Fruit fly (Drosophila melanogaster) whole organism, embryonic: ENCODE data around the gene CG32599.
A peak's percentile ranks its signal among the peaks of the same experiment; 100 is the strongest.

ENCODE experiments used
- Bgb ChIP-seq: fragments of 200-800 bp; sonication (Bioruptor generic); IDR thresholded peaks from 2 replicates; pipeline ENCODE4 v1.3.6; 2022; ENCODE audit warnings: missing biosample characterization, missing genetic modification characterization; ENCODE audit not compliant: partially characterized antibody
- CG10267 ChIP-seq: fragments of 200-800 bp; sonication (Bioruptor generic); optimal IDR thresholded peaks from 2 replicates; lab custom pipeline; 2018; ENCODE audit warnings: missing biosample characterization, mild to moderate bottlenecking, missing genetic modification characterization, moderate library complexity
- CG10431 ChIP-seq: fragments of 200-800 bp; sonication (Bioruptor generic); optimal IDR thresholded peaks from 3 replicates; lab custom pipeline; 2018; ENCODE audit warnings: missing biosample characterization, mild to moderate bottlenecking, missing genetic modification characterization
- CG10959 ChIP-seq: fragments of 200-800 bp; sonication (Bioruptor generic); IDR thresholded peaks from 2 replicates; pipeline ENCODE4 v1.3.6; 2022; ENCODE audit warnings: missing biosample characterization, missing genetic modification characterization
- CG12104 ChIP-seq: fragments of 200-800 bp; sonication (Bioruptor generic); optimal IDR thresholded peaks from 3 replicates; lab custom pipeline; 2016; ENCODE audit warnings: missing biosample characterization, missing genetic modification characterization
- CG12219 ChIP-seq: fragments of 200-800 bp; sonication (Bioruptor generic); optimal IDR thresholded peaks from 3 replicates; lab custom pipeline; 2018; ENCODE audit warnings: missing biosample characterization, mild to moderate bottlenecking, missing genetic modification characterization
- CG13424 ChIP-seq: fragments of 200-800 bp; sonication (Bioruptor generic); optimal IDR thresholded peaks from 2 replicates; lab custom pipeline; 2019; ENCODE audit warnings: missing biosample characterization, mild to moderate bottlenecking, missing genetic modification characterization, moderate library complexity
- CG13775 ChIP-seq: fragments of 200-800 bp; sonication (Bioruptor generic); optimal IDR thresholded peaks from 3 replicates; lab custom pipeline; 2017; ENCODE audit warnings: missing biosample characterization, mild to moderate bottlenecking, missing genetic modification characterization
- CG15269 ChIP-seq: fragments of 200-800 bp; sonication (Bioruptor generic); optimal IDR thresholded peaks from 2 replicates; lab custom pipeline; 2018; ENCODE audit warnings: missing biosample characterization, mild to moderate bottlenecking, missing genetic modification characterization, moderate library complexity
- CG15514 ChIP-seq: fragments of 200-800 bp; sonication (Bioruptor generic); optimal IDR thresholded peaks from 3 replicates; lab custom pipeline; 2017; ENCODE audit warnings: missing biosample characterization, missing genetic modification characterization, mild to moderate bottlenecking, moderate library complexity, missing genetic modification reagents
- CG1832 ChIP-seq: fragments of 200-800 bp; sonication (Bioruptor generic); optimal IDR thresholded peaks from 2 replicates; lab custom pipeline; 2017; ENCODE audit warnings: missing biosample characterization, mild to moderate bottlenecking, missing genetic modification characterization, inconsistent platforms
- CG3726 ChIP-seq: fragments of 200-800 bp; sonication (Bioruptor generic); IDR thresholded peaks from 3 replicates; pipeline ENCODE4, ENCODE4 v1.3.6; 2022; ENCODE audit warnings: missing biosample characterization, missing genetic modification characterization
- CG3995 ChIP-seq: fragments of 200-800 bp; sonication (Bioruptor generic); optimal IDR thresholded peaks from 3 replicates; lab custom pipeline; 2016; ENCODE audit warnings: missing biosample characterization, missing genetic modification characterization
- CG4820 ChIP-seq: fragments of 200-800 bp; sonication (Bioruptor generic); optimal IDR thresholded peaks from 3 replicates; lab custom pipeline; 2016; ENCODE audit warnings: missing biosample characterization, missing genetic modification characterization
- CG8290 ChIP-seq, 3 experiments: fragments of 200-800 bp; sonication (Bioruptor generic); optimal IDR thresholded peaks; 2 replicates each; lab custom pipeline; 2016 to 2019; ENCODE audit warnings: missing biosample characterization in 3 of 3, missing genetic modification characterization in 3 of 3, mild to moderate bottlenecking in 2 of 3, moderate library complexity in 1 of 3
- CG8388 ChIP-seq: fragments of 200-800 bp; sonication (Bioruptor generic); optimal IDR thresholded peaks from 2 replicates; lab custom pipeline; 2019; ENCODE audit warnings: missing biosample characterization, mild to moderate bottlenecking, missing genetic modification characterization, moderate library complexity
- CG8765 ChIP-seq: fragments of 200-800 bp; sonication (Bioruptor generic); IDR thresholded peaks from 2 replicates; pipeline ENCODE4 v1.3.6; 2022; ENCODE audit warnings: missing biosample characterization, missing genetic modification characterization
- Deaf1 ChIP-seq: fragments of 200-800 bp; optimal IDR thresholded peaks from 3 replicates; lab custom pipeline; 2019; ENCODE audit warnings: missing biosample characterization, mild to moderate bottlenecking, missing genetic modification characterization, moderate library complexity
- Rfx ChIP-seq: fragments of 200-800 bp; sonication (Bioruptor generic); IDR thresholded peaks from 2 replicates; pipeline ENCODE4 v1.3.6; 2022; ENCODE audit warnings: missing biosample characterization, missing genetic modification characterization
- Spps ChIP-seq: fragments of 200-800 bp; sonication (Bioruptor generic); optimal IDR thresholded peaks from 2 replicates; lab custom pipeline; 2018; ENCODE audit warnings: missing biosample characterization, mild to moderate bottlenecking, missing genetic modification characterization
- Trl ChIP-seq, 3 experiments: fragments of >200 bp in 2 of 3; fragments of 200-800 bp in 1 of 3; sonication (Bioruptor generic) in 1 of 3; optimal IDR thresholded peaks; 2 replicates in 1 of 3; 3 replicates in 2 of 3; lab custom pipeline; 2016 to 2017; ENCODE audit warnings: missing biosample characterization in 1 of 3, missing genetic modification characterization in 1 of 3
- abd-A ChIP-seq: fragments of 200-800 bp; sonication (Bioruptor generic); optimal IDR thresholded peaks from 3 replicates; lab custom pipeline; 2019; ENCODE audit warnings: missing biosample characterization, mild to moderate bottlenecking, missing genetic modification characterization, moderate library complexity
- cas ChIP-seq: fragments of 200-800 bp; sonication (Bioruptor generic); IDR thresholded peaks from 2 replicates; pipeline ENCODE4 v1.3.6; 2022; ENCODE audit warnings: missing biosample characterization, missing genetic modification characterization
- cg ChIP-seq: fragments of 200-800 bp; sonication (Bioruptor generic); optimal IDR thresholded peaks from 3 replicates; lab custom pipeline; 2019; ENCODE audit warnings: missing biosample characterization, mild to moderate bottlenecking, missing genetic modification characterization, moderate library complexity
- chn ChIP-seq: fragments of 200-800 bp; sonication (Bioruptor generic); optimal IDR thresholded peaks from 2 replicates; lab custom pipeline; 2016; ENCODE audit warnings: missing biosample characterization, missing genetic modification characterization
- dpn ChIP-seq, 2 experiments: fragments of 200-800 bp; sonication (Bioruptor generic); optimal IDR thresholded peaks; 3 replicates each; lab custom pipeline; 2016; ENCODE audit warnings: missing biosample characterization in 2 of 2, missing genetic modification characterization in 2 of 2
- gcm ChIP-seq: fragments of 200-800 bp; sonication (Bioruptor generic); optimal IDR thresholded peaks from 2 replicates; lab custom pipeline; 2019; ENCODE audit warnings: missing biosample characterization, mild to moderate bottlenecking, missing genetic modification characterization, moderate library complexity
- grau ChIP-seq: fragments of 200-800 bp; optimal IDR thresholded peaks from 3 replicates; lab custom pipeline; 2019; ENCODE audit warnings: missing biosample characterization, mild to moderate bottlenecking, missing genetic modification characterization, moderate library complexity
- gro ChIP-seq: fragments of 200-800 bp; sonication (Bioruptor generic); optimal IDR thresholded peaks from 2 replicates; lab custom pipeline; 2016; ENCODE audit warnings: missing biosample characterization, missing genetic modification characterization
- h ChIP-seq: fragments of >200 bp; optimal IDR thresholded peaks from 2 replicates; lab custom pipeline; 2017
- hb ChIP-seq: fragments of 200-800 bp; sonication (Bioruptor generic); IDR thresholded peaks from 3 replicates; pipeline ENCODE4 v1.3.6; 2022; ENCODE audit warnings: missing biosample characterization, missing genetic modification characterization; ENCODE audit not compliant: partially characterized antibody
- lbe ChIP-seq: fragments of 200-800 bp; sonication (Bioruptor generic); optimal IDR thresholded peaks from 2 replicates; lab custom pipeline; 2016; ENCODE audit warnings: missing biosample characterization, mild to moderate bottlenecking, missing genetic modification characterization
- lilli ChIP-seq: fragments of 200-800 bp; sonication (Bioruptor generic); optimal IDR thresholded peaks from 3 replicates; lab custom pipeline; 2016; ENCODE audit warnings: missing biosample characterization, missing genetic modification characterization
- lov ChIP-seq, 2 experiments: fragments of 200-800 bp in 1 of 2; fragments of >200 bp in 1 of 2; sonication (Bioruptor generic) in 1 of 2; IDR thresholded peaks in 1 of 2; optimal IDR thresholded peaks in 1 of 2; 2 replicates in 1 of 2; 3 replicates in 1 of 2; pipeline versions ENCODE4 v1.3.6 to Lab custom; 2017 to 2022; ENCODE audit warnings: missing biosample characterization in 1 of 2, missing genetic modification characterization in 1 of 2
- mam ChIP-seq: fragments of 200-800 bp; sonication (Bioruptor generic); optimal IDR thresholded peaks from 3 replicates; lab custom pipeline; 2016; ENCODE audit warnings: missing biosample characterization, missing genetic modification characterization
- nerfin-2 ChIP-seq: fragments of 200-800 bp; sonication (Bioruptor generic); IDR thresholded peaks from 2 replicates; pipeline ENCODE4 v1.3.6; 2022; ENCODE audit warnings: missing biosample characterization, missing genetic modification characterization; ENCODE audit not compliant: partially characterized antibody
- oc ChIP-seq: fragments of 200-800 bp; sonication (Bioruptor generic); optimal IDR thresholded peaks from 2 replicates; lab custom pipeline; 2018; ENCODE audit warnings: missing biosample characterization, mild to moderate bottlenecking, missing genetic modification characterization, moderate library complexity
- phol ChIP-seq: fragments of 200-800 bp; sonication (Bioruptor generic); optimal IDR thresholded peaks from 3 replicates; lab custom pipeline; 2018; ENCODE audit warnings: missing biosample characterization, mild to moderate bottlenecking, missing genetic modification characterization, moderate library complexity
- pita ChIP-seq: fragments of 200-800 bp; sonication (Bioruptor generic); optimal IDR thresholded peaks from 2 replicates; lab custom pipeline; 2017; ENCODE audit warnings: missing biosample characterization, mild to moderate bottlenecking, missing genetic modification characterization
- pum ChIP-seq: fragments of 200-800 bp; sonication (Bioruptor generic); optimal IDR thresholded peaks from 2 replicates; lab custom pipeline; 2016; ENCODE audit warnings: missing biosample characterization, missing genetic modification characterization
- ro ChIP-seq: fragments of 200-800 bp; sonication (Bioruptor generic); IDR thresholded peaks from 2 replicates; pipeline ENCODE4 v1.3.6; 2022; ENCODE audit warnings: missing biosample characterization, missing genetic modification characterization
- sens ChIP-seq: fragments of 200-800 bp; sonication (Bioruptor generic); peaks from one replicate; lab custom pipeline; 2016; ENCODE audit warnings: missing biosample characterization, missing genetic modification characterization
- trem ChIP-seq: fragments of 200-800 bp; optimal IDR thresholded peaks from 3 replicates; lab custom pipeline; 2019; ENCODE audit warnings: missing biosample characterization, mild to moderate bottlenecking, missing genetic modification characterization, moderate library complexity
- tup ChIP-seq: fragments of 200-800 bp; sonication (Bioruptor generic); optimal IDR thresholded peaks from 2 replicates; lab custom pipeline; 2016; ENCODE audit warnings: missing biosample characterization, mild to moderate bottlenecking, missing genetic modification characterization, moderate library complexity
- twi ChIP-seq: fragments of 200-800 bp; optimal IDR thresholded peaks from 2 replicates; lab custom pipeline; 2019; ENCODE audit warnings: missing biosample characterization, mild to moderate bottlenecking, missing genetic modification characterization, moderate library complexity
- vvl ChIP-seq: fragments of 200-800 bp; sonication (Bioruptor generic); IDR thresholded peaks from 2 replicates; pipeline ENCODE4 v1.3.6; 2022; ENCODE audit warnings: missing biosample characterization, missing genetic modification characterization
- wek ChIP-seq: fragments of 200-800 bp; sonication (Bioruptor generic); optimal IDR thresholded peaks from 3 replicates; lab custom pipeline; 2018; ENCODE audit warnings: missing biosample characterization, mild to moderate bottlenecking, missing genetic modification characterization, moderate library complexity
- zf30C ChIP-seq: fragments of 200-800 bp; sonication (Bioruptor generic); optimal IDR thresholded peaks from 3 replicates; lab custom pipeline; 2018; ENCODE audit warnings: missing biosample characterization, mild to moderate bottlenecking, missing genetic modification characterization
- zfh2 ChIP-seq: fragments of 200-800 bp; sonication (Bioruptor generic); optimal IDR thresholded peaks from 2 replicates; lab custom pipeline; 2016; ENCODE audit warnings: missing biosample characterization, missing genetic modification characterization

The CG32599 gene

DNA sequence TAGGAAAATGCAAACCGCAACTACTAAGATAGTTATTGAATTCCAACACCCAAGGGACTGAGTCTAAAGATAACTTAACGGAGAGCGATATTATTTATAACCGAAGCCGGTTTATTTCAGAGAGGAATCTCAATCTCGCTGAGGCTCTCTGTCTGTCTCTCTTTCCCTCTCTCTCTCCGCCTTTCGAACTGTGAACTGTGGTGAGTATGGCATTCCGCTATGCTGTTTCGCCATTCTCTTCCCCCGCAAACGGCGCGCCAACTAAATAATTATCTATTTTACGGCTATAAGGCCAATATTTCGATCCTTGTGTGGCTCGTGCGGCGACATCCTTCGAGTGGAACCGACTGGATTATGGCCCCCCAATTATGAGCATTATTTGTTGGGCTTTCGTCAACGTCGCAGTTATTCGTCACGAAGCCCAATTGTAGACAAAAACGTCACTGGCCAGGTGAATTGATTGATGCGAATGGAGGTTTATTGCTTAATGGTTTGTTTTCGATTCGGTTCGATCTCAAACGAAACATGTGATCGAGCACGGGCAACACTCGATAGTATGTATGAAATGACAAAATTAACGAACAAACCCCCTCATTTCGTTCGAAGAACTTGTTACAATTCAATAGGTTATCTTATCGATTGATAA lies 31.2 kb upstream of the CG32599 start (continued):
- TF ChIP-seq Deaf1 (tag; lab: Kevin White, UChicago), result peak; percentile 46
- TF ChIP-seq CG10431 (GFP tag; lab: Kevin White, UChicago), result no peak
- no peak for TF ChIP-seq zf30C
- TF ChIP-seq gro (GFP tag; lab: Kevin White, UChicago), result no peak
- TF ChIP-seq CG8290 (GFP tag; optimal IDR thresholded peaks at IDR 0.05; lab: Kevin White, UChicago), result no peak
- peak in 1 of 2 experiments; percentile 13 for TF ChIP-seq CG8290 (tag; optimal IDR thresholded peaks at IDR 0.05; lab: Kevin White, UChicago)
- TF ChIP-seq nerfin-2 (GFP tag; lab: Robert Waterston, UW), result no peak
- no peak; the same call in 1 of the 2 replicates for TF ChIP-seq Bgb (GFP tag; lab: Robert Waterston, UW)
- no peak for TF ChIP-seq zfh2 (GFP tag; lab: Kevin White, UChicago)
- no peak for TF ChIP-seq lbe (GFP tag; lab: Kevin White, UChicago)
- TF ChIP-seq Spps (tag; lab: Kevin White, UChicago), result no peak
- TF ChIP-seq CG8388, result no peak
- TF ChIP-seq CG10267, result no peak
- peak; percentile 70 for TF ChIP-seq abd-A (tag; lab: Kevin White, UChicago)
- TF ChIP-seq CG3995 (GFP tag; lab: Kevin White, UChicago), result no peak
- no peak for TF ChIP-seq cas (GFP tag; lab: Robert Waterston, UW)
- TF ChIP-seq Trl (optimal IDR thresholded peaks at IDR 0.05; lab: Kevin White, UChicago), result peak; percentile 85 to 94
- no peak for TF ChIP-seq Trl (GFP tag; optimal IDR thresholded peaks at IDR 0.05; lab: Kevin White, UChicago)
- TF ChIP-seq vvl (GFP tag; lab: Robert Waterston, UW), result no peak
- TF ChIP-seq CG8765 (GFP tag; lab: Robert Waterston, UW), result no peak
- no peak for TF ChIP-seq tup (GFP tag; lab: Kevin White, UChicago)
- TF ChIP-seq CG13775, result no peak
- TF ChIP-seq lov (optimal IDR thresholded peaks at IDR 0.05; lab: Kevin White, UChicago), result no peak
- no peak for TF ChIP-seq lov (GFP tag; IDR thresholded peaks at IDR 0.05; lab: Robert Waterston, UW)
- TF ChIP-seq gcm (GFP tag; lab: Kevin White, UChicago), result no peak
- no peak for TF ChIP-seq wek
- TF ChIP-seq oc (tag; lab: Kevin White, UChicago), result no peak
- TF ChIP-seq pum (GFP tag; lab: Kevin White, UChicago), result no peak
- TF ChIP-seq CG15514, result no peak
- TF ChIP-seq mam (GFP tag; lab: Kevin White, UChicago), result no peak
- TF ChIP-seq twi (tag; lab: Kevin White, UChicago), result no peak
- TF ChIP-seq hb, result no peak
- no peak for TF ChIP-seq CG4820 (GFP tag; lab: Kevin White, UChicago)
- TF ChIP-seq lilli, result no peak
- no peak for TF ChIP-seq CG12104 (GFP tag; lab: Kevin White, UChicago)
- TF ChIP-seq CG1832, result no peak

DNA sequence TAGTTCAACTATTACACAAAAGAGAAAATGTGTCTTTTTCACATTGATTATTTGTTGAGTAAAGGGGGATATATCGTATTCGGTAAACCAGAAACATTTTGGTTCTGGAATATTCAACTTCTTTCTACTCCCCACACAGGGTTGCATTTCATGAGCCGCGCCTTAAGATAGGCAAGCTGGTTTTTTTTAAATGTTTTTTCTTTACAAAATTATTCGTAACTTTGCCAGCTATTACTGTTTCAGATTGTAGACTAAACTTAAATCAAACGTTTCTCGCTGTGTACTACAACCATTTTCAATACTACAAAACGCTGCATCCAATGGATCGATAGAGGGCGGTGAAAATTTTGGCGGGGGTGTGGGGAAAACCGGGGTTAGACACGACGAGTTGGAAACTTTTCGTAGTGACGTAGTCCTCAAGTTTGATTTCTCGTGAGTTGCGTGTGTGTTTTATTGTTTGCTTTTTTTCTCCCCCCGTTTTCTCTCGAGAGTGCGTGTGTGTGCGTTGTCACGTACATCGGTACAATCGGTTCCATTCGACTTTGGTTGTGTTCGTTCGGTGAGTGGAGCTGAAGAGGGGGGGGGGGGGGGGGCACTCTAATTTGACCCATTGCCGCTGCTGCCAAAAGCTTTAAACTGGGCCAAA lies 29.9 kb upstream of the CG32599 start:
- TF ChIP-seq CG13424 (tag; lab: Kevin White, UChicago), result peak; percentile 51
- TF ChIP-seq CG10959 (GFP tag; lab: Robert Waterston, UW), result no peak
- TF ChIP-seq sens (GFP tag; lab: Kevin White, UChicago), result peak; percentile 79
- TF ChIP-seq zf30C, result peak; percentile 19
- TF ChIP-seq CG15269, result peak; percentile 14
- TF ChIP-seq phol, result peak; percentile 50
- TF ChIP-seq Rfx (GFP tag; lab: Robert Waterston, UW), result peak; percentile 52
- no peak for TF ChIP-seq trem (tag; lab: Kevin White, UChicago)
- peak; percentile 64 for TF ChIP-seq cg
- no peak for TF ChIP-seq h (lab: Kevin White, UChicago)
- TF ChIP-seq pita (GFP tag; lab: Kevin White, UChicago), result no peak
- no peak for TF ChIP-seq CG12219 (GFP tag; lab: Kevin White, UChicago)
- peak; percentile 10 to 35 for TF ChIP-seq dpn (GFP tag; optimal IDR thresholded peaks at IDR 0.05; lab: Kevin White, UChicago)
- TF ChIP-seq CG3726 (GFP tag; lab: Robert Waterston, UW), result no peak
- no peak for TF ChIP-seq wek
- no peak for TF ChIP-seq chn (GFP tag; lab: Kevin White, UChicago)
- TF ChIP-seq ro (GFP tag; lab: Robert Waterston, UW), result no peak
- peak; percentile 40 for TF ChIP-seq grau (tag; lab: Kevin White, UChicago)
